Fruit fly (Drosophila melanogaster): ENCODE measurements around the gene CG7290.
A peak's percentile ranks its signal among the peaks of the same experiment; 100 is the strongest.

Gene CG7290

DNA sequence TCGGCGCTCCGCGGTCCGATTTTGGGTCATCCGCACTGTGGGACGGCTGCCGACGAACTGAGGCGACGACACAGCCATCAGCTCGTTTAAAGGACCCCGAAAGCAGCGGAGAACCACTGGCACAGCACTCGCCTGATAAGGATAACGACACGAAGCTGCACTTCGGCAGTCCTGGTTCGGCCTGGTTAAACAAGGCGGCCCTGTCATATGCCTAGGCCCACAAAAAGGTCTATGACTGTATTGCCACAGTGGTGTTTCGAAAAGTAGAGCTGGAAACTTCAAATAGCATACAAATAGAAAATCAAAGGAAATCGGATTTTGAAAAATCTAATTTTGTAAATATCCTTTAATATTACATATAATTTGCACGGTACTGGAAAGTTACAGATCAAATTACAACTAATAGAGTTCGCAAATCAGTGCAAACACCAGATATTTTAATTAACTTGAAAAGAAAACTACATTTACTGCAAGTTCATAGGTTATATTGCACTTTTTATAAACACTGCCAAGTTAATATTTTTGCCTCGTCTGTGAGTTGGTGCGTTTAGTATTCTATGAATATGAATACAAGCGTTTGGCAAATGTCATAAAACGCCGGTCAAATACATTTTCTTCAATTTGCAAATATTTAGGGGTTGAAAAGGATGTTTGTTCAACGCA lies 20.5 kb downstream of the CG7290 start:
- TF ChIP-seq dsf (GFP tag; optimal IDR thresholded peaks at IDR 0.05; ENCODE audit: borderline replicate concordance) (peak; percentile 8), ey (GFP tag; optimal IDR thresholded peaks at IDR 0.05) (peak; percentile 50), CG32264 (GFP tag; optimal IDR thresholded peaks at IDR 0.05) (no peak), jim (GFP tag; optimal IDR thresholded peaks at IDR 0.05) (no peak), woc (GFP tag; optimal IDR thresholded peaks at IDR 0.05) (no peak), Jra (GFP tag; optimal IDR thresholded peaks at IDR 0.05) (no peak), pan (optimal IDR thresholded peaks at IDR 0.05) (no peak), Sp1 (GFP tag; optimal IDR thresholded peaks at IDR 0.05) (peak; percentile 39), tai (GFP tag; optimal IDR thresholded peaks at IDR 0.05) (peak; percentile 64), Rel (GFP tag; optimal IDR thresholded peaks at IDR 0.05) (no peak), Rel (tag; optimal IDR thresholded peaks at IDR 0.05) (no peak), foxo (GFP tag; optimal IDR thresholded peaks at IDR 0.05) (peak in 1 of 2 experiments; percentile 19), Dif (GFP tag; optimal IDR thresholded peaks at IDR 0.05; ENCODE audit: partially characterized antibody) (peak; percentile 49), usp (GFP tag; optimal IDR thresholded peaks at IDR 0.05) (no peak), br (GFP tag; optimal IDR thresholded peaks at IDR 0.05) (peak; percentile 32), psq (GFP tag; optimal IDR thresholded peaks at IDR 0.05) (peak; percentile 9), Hr83 (GFP tag; optimal IDR thresholded peaks at IDR 0.05; ENCODE audit: poor library complexity, severe bottlenecking) (no peak), h (GFP tag; optimal IDR thresholded peaks at IDR 0.05) (peak; percentile 26), dl (GFP tag; optimal IDR thresholded peaks at IDR 0.05; ENCODE audit: insufficient read depth in 1 of 2, partially characterized antibody in 2 of 2) (no peak), Abd-B (GFP tag; optimal IDR thresholded peaks at IDR 0.05) (no peak), lola (GFP tag; optimal IDR thresholded peaks at IDR 0.05) (no peak), Mio (GFP tag; optimal IDR thresholded peaks at IDR 0.05) (no peak), Hnf4 (GFP tag; optimal IDR thresholded peaks at IDR 0.05) (no peak), HLH106 (tag; optimal IDR thresholded peaks at IDR 0.05) (no peak), sv (GFP tag; optimal IDR thresholded peaks at IDR 0.05) (peak; percentile 50), Hr78 (GFP tag; optimal IDR thresholded peaks at IDR 0.05) (no peak), sage (GFP tag; optimal IDR thresholded peaks at IDR 0.05) (no peak), CG9705 (GFP tag; optimal IDR thresholded peaks at IDR 0.05) (no peak), N (GFP tag; optimal IDR thresholded peaks at IDR 0.05) (no peak), dmrt93B (GFP tag; optimal IDR thresholded peaks at IDR 0.05) (no peak), rgr (GFP tag; optimal IDR thresholded peaks at IDR 0.05) (peak; percentile 53), Myc (optimal IDR thresholded peaks at IDR 0.05) (no peak), Dfd (GFP tag; optimal IDR thresholded peaks at IDR 0.05) (no peak), OdsH (GFP tag; optimal IDR thresholded peaks at IDR 0.05) (peak; percentile 67), Vsx2 (GFP tag; optimal IDR thresholded peaks at IDR 0.05; ENCODE audit: partially characterized antibody) (no peak), GATAd (GFP tag; optimal IDR thresholded peaks at IDR 0.05) (no peak), brk (GFP tag; optimal IDR thresholded peaks at IDR 0.05) (no peak), CrebA (GFP tag; optimal IDR thresholded peaks at IDR 0.05; ENCODE audit: borderline replicate concordance) (no peak), fru (GFP tag; optimal IDR thresholded peaks at IDR 0.05) (peak; percentile 12)

DNA sequence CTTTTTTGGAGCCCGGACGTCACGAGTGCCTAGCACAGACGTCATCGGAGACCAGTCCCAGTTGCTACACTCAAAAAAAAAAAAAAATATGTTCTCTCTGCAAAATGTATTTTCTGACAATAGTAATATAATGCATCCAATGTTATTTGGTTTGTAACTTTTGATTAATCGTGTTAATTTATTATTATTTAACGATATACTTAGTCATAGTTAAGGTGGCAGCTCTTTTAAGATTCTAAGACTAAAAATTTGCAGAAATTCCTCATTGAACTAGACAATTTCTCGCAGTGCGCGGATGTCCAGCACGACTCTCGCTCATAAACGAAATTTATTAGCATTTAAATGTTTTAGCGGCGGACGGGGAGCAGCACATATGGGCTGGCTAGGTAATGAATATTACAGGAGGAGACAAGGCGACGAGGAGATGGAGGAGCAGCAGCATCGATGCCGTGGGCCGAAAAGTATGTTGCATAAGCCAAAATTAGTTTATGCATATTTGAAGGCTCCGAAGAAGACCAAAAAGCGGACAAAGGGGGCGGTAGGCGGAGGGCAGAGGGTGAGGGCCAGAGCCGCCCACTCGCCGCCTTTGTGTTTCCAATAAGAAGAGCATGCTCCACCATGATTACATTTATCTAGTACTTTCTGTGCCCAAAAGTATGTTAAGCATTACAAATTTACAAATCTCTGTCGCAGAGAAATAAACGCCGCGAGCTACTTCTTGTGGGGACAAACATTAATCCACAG lies 22.3 kb downstream of the CG7290 start:
- TF ChIP-seq Vsx2 (GFP tag; optimal IDR thresholded peaks at IDR 0.05; ENCODE audit: partially characterized antibody) = no peak
- no peak for TF ChIP-seq brk (GFP tag; optimal IDR thresholded peaks at IDR 0.05)
- TF ChIP-seq Hnf4 (GFP tag; optimal IDR thresholded peaks at IDR 0.05) = peak; percentile 4
- peak; percentile 22 for TF ChIP-seq psq (GFP tag; optimal IDR thresholded peaks at IDR 0.05)
- peak; percentile 55 for TF ChIP-seq rgr (GFP tag; optimal IDR thresholded peaks at IDR 0.05)
- peak; percentile 72 for TF ChIP-seq h (GFP tag; optimal IDR thresholded peaks at IDR 0.05)
- TF ChIP-seq Hr78 (GFP tag; optimal IDR thresholded peaks at IDR 0.05) = no peak
- TF ChIP-seq Rel (GFP tag; optimal IDR thresholded peaks at IDR 0.05) = no peak
- no peak for TF ChIP-seq Rel (tag; optimal IDR thresholded peaks at IDR 0.05)
- no peak for TF ChIP-seq sv (GFP tag; optimal IDR thresholded peaks at IDR 0.05)
- TF ChIP-seq tai (GFP tag; optimal IDR thresholded peaks at IDR 0.05) = no peak
- TF ChIP-seq N (GFP tag; optimal IDR thresholded peaks at IDR 0.05) = peak; percentile 92
- TF ChIP-seq CG32264 (GFP tag; optimal IDR thresholded peaks at IDR 0.05) = no peak
- no peak for TF ChIP-seq Mio (GFP tag; optimal IDR thresholded peaks at IDR 0.05)
- peak; percentile 52 for TF ChIP-seq OdsH (GFP tag; optimal IDR thresholded peaks at IDR 0.05)
- peak; percentile 38 for TF ChIP-seq Sp1 (GFP tag; optimal IDR thresholded peaks at IDR 0.05)
- peak; percentile 4 for TF ChIP-seq CG9705 (GFP tag; optimal IDR thresholded peaks at IDR 0.05)
- peak; percentile 62 for TF ChIP-seq ey (GFP tag; optimal IDR thresholded peaks at IDR 0.05)
- peak; percentile 2 for TF ChIP-seq woc (GFP tag; optimal IDR thresholded peaks at IDR 0.05)
- TF ChIP-seq Jra (GFP tag; optimal IDR thresholded peaks at IDR 0.05) = no peak
- no peak for TF ChIP-seq pan (optimal IDR thresholded peaks at IDR 0.05)
- peak; percentile 12 for TF ChIP-seq dmrt93B (GFP tag; optimal IDR thresholded peaks at IDR 0.05)
- TF ChIP-seq jim (GFP tag; optimal IDR thresholded peaks at IDR 0.05) = no peak
- TF ChIP-seq usp (GFP tag; optimal IDR thresholded peaks at IDR 0.05) = no peak
- peak; percentile 50 for TF ChIP-seq HLH106 (tag; optimal IDR thresholded peaks at IDR 0.05)
- TF ChIP-seq sage (GFP tag; optimal IDR thresholded peaks at IDR 0.05) = no peak
- peak; percentile 87 for TF ChIP-seq lola (GFP tag; optimal IDR thresholded peaks at IDR 0.05)
- TF ChIP-seq br (GFP tag; optimal IDR thresholded peaks at IDR 0.05) = peak; percentile 36
- no peak for TF ChIP-seq Dif (GFP tag; optimal IDR thresholded peaks at IDR 0.05; ENCODE audit: partially characterized antibody)
- no peak for TF ChIP-seq CrebA (GFP tag; optimal IDR thresholded peaks at IDR 0.05; ENCODE audit: borderline replicate concordance)
- TF ChIP-seq Hr83 (GFP tag; optimal IDR thresholded peaks at IDR 0.05; ENCODE audit: poor library complexity, severe bottlenecking) = no peak
- no peak for TF ChIP-seq GATAd (GFP tag; optimal IDR thresholded peaks at IDR 0.05)
- peak; percentile 63 for TF ChIP-seq fru (GFP tag; optimal IDR thresholded peaks at IDR 0.05)
- peak; percentile 6 for TF ChIP-seq Abd-B (GFP tag; optimal IDR thresholded peaks at IDR 0.05)
- no peak for TF ChIP-seq Dfd (GFP tag; optimal IDR thresholded peaks at IDR 0.05)
- peak in 1 of 2 experiments; percentile 61 for TF ChIP-seq foxo (GFP tag; optimal IDR thresholded peaks at IDR 0.05)
- no peak for TF ChIP-seq dsf (GFP tag; optimal IDR thresholded peaks at IDR 0.05; ENCODE audit: borderline replicate concordance)
- TF ChIP-seq Myc (optimal IDR thresholded peaks at IDR 0.05) = peak; percentile 81
- TF ChIP-seq dl (GFP tag; optimal IDR thresholded peaks at IDR 0.05; ENCODE audit: insufficient read depth in 1 of 2, partially characterized antibody in 2 of 2) = no peak
